7 worm cellular contexts compared by ENCODE assay signal in genomic region chrX:17216178-17216577, ce11.
A peak's percentile ranks its signal among the peaks of the same experiment; 100 is the strongest.
TF ChIP-seq lines count a peak whose summit lies in the region.

No protein-coding gene starts in this region.

TF ChIP-seq in whole organism, L1 larva, 84 proteins besides CTCF, POLR2A, EP300 and RAD21 (continues in another document):
- TF ChIP-seq unc-30 (tag; optimal IDR thresholded peaks at IDR 0.05; lab: Kevin White, UChicago), result no peak
- no peak for TF ChIP-seq ama-1 (optimal IDR thresholded peaks at IDR 0.05; lab: Kevin White, UChicago)
- no peak for TF ChIP-seq sox-4 (tag; optimal IDR thresholded peaks at IDR 0.05; lab: Kevin White, UChicago)
- peak; percentile 12 for TF ChIP-seq nhr-11 (tag; optimal IDR thresholded peaks at IDR 0.05; lab: Kevin White, UChicago)
- TF ChIP-seq pag-3 (tag; optimal IDR thresholded peaks at IDR 0.05; lab: Kevin White, UChicago; ENCODE audit: borderline replicate concordance, insufficient read depth), result no peak
- TF ChIP-seq pqm-1 (tag; optimal IDR thresholded peaks at IDR 0.05; lab: Kevin White, UChicago), result no peak
- no peak for TF ChIP-seq fkh-4 (tag; optimal IDR thresholded peaks at IDR 0.05; lab: Kevin White, UChicago; ENCODE audit: borderline replicate concordance)
- no peak for TF ChIP-seq irx-1 (tag; optimal IDR thresholded peaks at IDR 0.05; lab: Kevin White, UChicago)
- peak; percentile 89 for TF ChIP-seq xbp-1 (tag; optimal IDR thresholded peaks at IDR 0.05; lab: Kevin White, UChicago)
- TF ChIP-seq Y116A8C.19 (tag; optimal IDR thresholded peaks at IDR 0.05; lab: Kevin White, UChicago; ENCODE audit: borderline replicate concordance), result no peak
- peak; percentile 24 for TF ChIP-seq nhr-90 (tag; optimal IDR thresholded peaks at IDR 0.05; lab: Kevin White, UChicago; ENCODE audit: poor library complexity)
- no peak for TF ChIP-seq jun-1 (tag; optimal IDR thresholded peaks at IDR 0.05; lab: Kevin White, UChicago)

TF ChIP-seq in whole organism, L2 larva, 48 proteins besides CTCF, POLR2A, EP300 and RAD21 (continues in another document):
- TF ChIP-seq nhr-21 (tag; optimal IDR thresholded peaks at IDR 0.05; lab: Kevin White, UChicago), result peak; percentile 67
- TF ChIP-seq nhr-237 (tag; optimal IDR thresholded peaks at IDR 0.05; lab: Kevin White, UChicago), result no peak
- TF ChIP-seq mbf-1 (tag; optimal IDR thresholded peaks at IDR 0.05; lab: Kevin White, UChicago), result no peak
- peak; percentile 12 for TF ChIP-seq nhr-25 (tag; optimal IDR thresholded peaks at IDR 0.05; lab: Kevin White, UChicago)
- peak in 1 of 2 experiments; percentile 31 for TF ChIP-seq lsy-2 (tag; optimal IDR thresholded peaks at IDR 0.05; lab: Kevin White, UChicago)
- peak; percentile 24 for TF ChIP-seq C34F6.9 (tag; optimal IDR thresholded peaks at IDR 0.05; lab: Kevin White, UChicago)
- peak; percentile 6 for TF ChIP-seq blmp-1 (tag; optimal IDR thresholded peaks at IDR 0.05; lab: Kevin White, UChicago; ENCODE audit: insufficient read depth)
- TF ChIP-seq unc-62 (GFP tag; optimal IDR thresholded peaks at IDR 0.05; lab: Kevin White, UChicago), result no peak
- TF ChIP-seq lin-13 (GFP tag; optimal IDR thresholded peaks at IDR 0.05; lab: Kevin White, UChicago), result peak; percentile 48
- TF ChIP-seq sma-9 (GFP tag; optimal IDR thresholded peaks at IDR 0.05; lab: Kevin White, UChicago), result peak; percentile 87
- TF ChIP-seq sma-9 (tag; optimal IDR thresholded peaks at IDR 0.05; lab: Kevin White, UChicago), result no peak
- TF ChIP-seq nhr-129 (tag; optimal IDR thresholded peaks at IDR 0.05; lab: Kevin White, UChicago), result peak; percentile 82
- TF ChIP-seq ztf-4 (tag; optimal IDR thresholded peaks at IDR 0.05; lab: Kevin White, UChicago), result peak; percentile 44

TF ChIP-seq in whole organism, L3 larva, 47 proteins besides CTCF, POLR2A, EP300 and RAD21 (continues in another document):
- TF ChIP-seq nhr-11 (tag; optimal IDR thresholded peaks at IDR 0.05; lab: Kevin White, UChicago) (peak; percentile 36), nhr-76 (tag; optimal IDR thresholded peaks at IDR 0.05; lab: Kevin White, UChicago) (no peak), pqm-1 (tag; optimal IDR thresholded peaks at IDR 0.05; lab: Kevin White, UChicago) (peak; percentile 52), nhr-28 (tag; optimal IDR thresholded peaks at IDR 0.05; lab: Kevin White, UChicago) (no peak), nhr-25 (tag; optimal IDR thresholded peaks at IDR 0.05; lab: Kevin White, UChicago) (peak; percentile 17), elt-2 (tag; optimal IDR thresholded peaks at IDR 0.05; lab: Kevin White, UChicago) (peak; percentile 67), jun-1 (tag; optimal IDR thresholded peaks at IDR 0.05; lab: Kevin White, UChicago) (peak; percentile 51), nhr-43 (tag; optimal IDR thresholded peaks at IDR 0.05; lab: Kevin White, UChicago; ENCODE audit: poor library complexity, severe bottlenecking) (peak; percentile 46), nhr-23 (tag; optimal IDR thresholded peaks at IDR 0.05; lab: Kevin White, UChicago) (peak; percentile 54), mml-1 (tag; optimal IDR thresholded peaks at IDR 0.05; lab: Kevin White, UChicago) (no peak), ceh-9 (tag; optimal IDR thresholded peaks at IDR 0.05; lab: Kevin White, UChicago) (no peak), elt-3 (tag; optimal IDR thresholded peaks at IDR 0.05; lab: Kevin White, UChicago) (peak in 2 of 3 experiments; percentile 12 to 61), nfya-1 (tag; optimal IDR thresholded peaks at IDR 0.05; lab: Kevin White, UChicago; ENCODE audit: insufficient read depth) (peak; percentile 91)

TF ChIP-seq in whole organism, L4 larva, 104 proteins besides CTCF, POLR2A, EP300 and RAD21 (continues in another document):
- no peak for TF ChIP-seq Y105C5A.15 (GFP tag; IDR thresholded peaks at IDR 0.05; lab: Robert Waterston, UW)
- no peak for TF ChIP-seq zfp-2 (tag; optimal IDR thresholded peaks at IDR 0.05; lab: Kevin White, UChicago)
- no peak for TF ChIP-seq lin-39 (tag; optimal IDR thresholded peaks at IDR 0.05; lab: Kevin White, UChicago)
- no peak for TF ChIP-seq daf-16 (GFP tag; optimal IDR thresholded peaks at IDR 0.05; lab: Kevin White, UChicago)
- TF ChIP-seq daf-16 (tag; optimal IDR thresholded peaks at IDR 0.05; lab: Kevin White, UChicago), result peak; percentile 43
- peak; percentile 50 for TF ChIP-seq dve-1 (tag; optimal IDR thresholded peaks at IDR 0.05; lab: Kevin White, UChicago; ENCODE audit: insufficient read depth)
- TF ChIP-seq pqm-1 (tag; optimal IDR thresholded peaks at IDR 0.05; lab: Kevin White, UChicago), result peak; percentile 50
- TF ChIP-seq mep-1 (tag; optimal IDR thresholded peaks at IDR 0.05; lab: Kevin White, UChicago), result peak; percentile 11
- TF ChIP-seq hlh-11 (tag; optimal IDR thresholded peaks at IDR 0.05; lab: Kevin White, UChicago), result peak; percentile 63
- TF ChIP-seq mdl-1 (tag; optimal IDR thresholded peaks at IDR 0.05; lab: Kevin White, UChicago), result peak; percentile 71 to 88
- peak; percentile 63 for TF ChIP-seq hlh-30 (tag; optimal IDR thresholded peaks at IDR 0.05; lab: Kevin White, UChicago; ENCODE audit: insufficient read depth)
- peak; percentile 58 for TF ChIP-seq dmd-6 (GFP tag; IDR thresholded peaks at IDR 0.05; lab: Robert Waterston, UW)
- TF ChIP-seq lin-1 (GFP tag; IDR thresholded peaks at IDR 0.05; lab: Robert Waterston, UW), result 0 out of 2 replicates have a peak, but pooled peaks have one; percentile 16

TF ChIP-seq in whole organism, late embryonic, 69 proteins besides CTCF, POLR2A, EP300 and RAD21:
- TF ChIP-seq nfya-1 (tag; optimal IDR thresholded peaks at IDR 0.05; lab: Kevin White, UChicago) (peak; percentile 86), unc-55 (GFP tag; optimal IDR thresholded peaks at IDR 0.05; lab: Kevin White, UChicago) (peak; percentile 65), fax-1 (tag; optimal IDR thresholded peaks at IDR 0.05; lab: Kevin White, UChicago) (no peak), sdc-2 (tag; optimal IDR thresholded peaks at IDR 0.05; lab: Kevin White, UChicago) (no peak), madf-2 (tag; optimal IDR thresholded peaks at IDR 0.05; lab: Kevin White, UChicago) (no peak), ceh-19 (GFP tag; optimal IDR thresholded peaks at IDR 0.05; lab: Kevin White, UChicago) (no peak), hlh-30 (tag; optimal IDR thresholded peaks at IDR 0.05; lab: Kevin White, UChicago; ENCODE audit: insufficient read depth) (no peak), zip-5 (tag; optimal IDR thresholded peaks at IDR 0.05; lab: Kevin White, UChicago) (no peak), ceh-18 (tag; optimal IDR thresholded peaks at IDR 0.05; lab: Kevin White, UChicago) (peak; percentile 7)

TF ChIP-seq in whole organism, mixed stage, embryonic, 35 proteins besides CTCF, POLR2A, EP300 and RAD21:
- TF ChIP-seq sem-2 (GFP tag; optimal IDR thresholded peaks at IDR 0.05; lab: Kevin White, UChicago), result no peak
- no peak for TF ChIP-seq blmp-1 (tag; optimal IDR thresholded peaks at IDR 0.05; lab: Kevin White, UChicago)
- TF ChIP-seq unc-120 (tag; optimal IDR thresholded peaks at IDR 0.05; lab: Kevin White, UChicago; ENCODE audit: poor library complexity, severe bottlenecking), result peak; percentile 4
- TF ChIP-seq pha-4 (tag; optimal IDR thresholded peaks at IDR 0.05; lab: Kevin White, UChicago), result no peak
- peak; percentile 53 for TF ChIP-seq unc-62 (GFP tag; optimal IDR thresholded peaks at IDR 0.05; lab: Kevin White, UChicago)

TF ChIP-seq in whole organism, young adult, 124 proteins besides CTCF, POLR2A, EP300 and RAD21:
- TF ChIP-seq nhr-80 (tag; optimal IDR thresholded peaks at IDR 0.05; lab: Kevin White, UChicago) (peak; percentile 27), hlh-12 (tag; optimal IDR thresholded peaks at IDR 0.05; lab: Kevin White, UChicago) (no peak), ztf-26 (tag; optimal IDR thresholded peaks at IDR 0.05; lab: Kevin White, UChicago) (peak; percentile 28), T07F8.4 (tag; optimal IDR thresholded peaks at IDR 0.05; lab: Kevin White, UChicago) (no peak), nfyb-1 (GFP tag; IDR thresholded peaks at IDR 0.05; lab: Robert Waterston, UW) (peak; percentile 45; the same call in 1 of the 2 replicates), zim-3 (tag; optimal IDR thresholded peaks at IDR 0.05; lab: Kevin White, UChicago) (no peak), Y53F4B.3 (GFP tag; IDR thresholded peaks at IDR 0.05; lab: Robert Waterston, UW) (no peak), ZK185.1 (tag; optimal IDR thresholded peaks at IDR 0.05; lab: Kevin White, UChicago; ENCODE audit: poor library complexity, severe bottlenecking) (peak; percentile 3), hmg-20 (GFP tag; IDR thresholded peaks at IDR 0.05; lab: Robert Waterston, UW) (no peak), attf-5 (GFP tag; optimal IDR thresholded peaks at IDR 0.05; lab: Kevin White, UChicago) (no peak), dpff-1 (tag; optimal IDR thresholded peaks at IDR 0.05; lab: Kevin White, UChicago) (no peak), D2030.7 (GFP tag; IDR thresholded peaks at IDR 0.05; lab: Robert Waterston, UW) (no peak), fkh-3 (tag; optimal IDR thresholded peaks at IDR 0.05; lab: Kevin White, UChicago) (no peak)
TF ChIP-seq in whole organism, young adult: peak in this region for 4.
